Fruit fly (Drosophila melanogaster) whole organism, embryonic: ENCODE data around the gene Dredd.

Experiments used
- Asciz ChIP-seq: fragments of 200-800 bp; sonication (Bioruptor generic); optimal IDR thresholded peaks from 2 replicates; lab custom pipeline; 2017; ENCODE audit warnings: missing biosample characterization, mild to moderate bottlenecking, missing genetic modification characterization, missing genetic modification reagents
- Awh ChIP-seq: fragments of 200-800 bp; sonication (Bioruptor generic); IDR thresholded peaks from 2 replicates; pipeline ENCODE4, ENCODE4 v1.3.6; 2022; ENCODE audit warnings: missing biosample characterization, missing genetic modification characterization
- CG11085 ChIP-seq: fragments of 200-800 bp; sonication (Bioruptor generic); IDR thresholded peaks from 2 replicates; pipeline ENCODE4 v1.3.6; 2022; ENCODE audit warnings: missing biosample characterization, missing genetic modification characterization
- CG11723 ChIP-seq: fragments of 200-800 bp; sonication (Bioruptor generic); optimal IDR thresholded peaks from 2 replicates; lab custom pipeline; 2017; ENCODE audit warnings: missing biosample characterization, mild to moderate bottlenecking, missing genetic modification characterization
- CG12391 ChIP-seq: fragments of 200-800 bp; sonication (Bioruptor generic); optimal IDR thresholded peaks from 3 replicates; lab custom pipeline; 2018; ENCODE audit warnings: missing biosample characterization, mild to moderate bottlenecking, missing genetic modification characterization, moderate library complexity
- CG13123 ChIP-seq: fragments of 200-800 bp; sonication (Bioruptor generic); optimal IDR thresholded peaks from 2 replicates; lab custom pipeline; 2016; ENCODE audit warnings: missing biosample characterization, missing genetic modification characterization
- CG14667 ChIP-seq: fragments of 200-800 bp; sonication (Bioruptor generic); IDR thresholded peaks from 2 replicates; pipeline ENCODE4 v1.3.6; 2022; ENCODE audit warnings: missing biosample characterization, missing genetic modification characterization
- CG15479 ChIP-seq: fragments of 200-800 bp; sonication (Bioruptor generic); optimal IDR thresholded peaks from 3 replicates; lab custom pipeline; 2019; ENCODE audit warnings: missing biosample characterization, mild to moderate bottlenecking, missing genetic modification characterization, moderate library complexity
- CG15696 ChIP-seq: fragments of 200-800 bp; sonication (Bioruptor generic); optimal IDR thresholded peaks from 2 replicates; lab custom pipeline; 2019; ENCODE audit warnings: missing biosample characterization, mild to moderate bottlenecking, missing genetic modification characterization, moderate library complexity
- CG16863 ChIP-seq: fragments of 200-800 bp; sonication (Bioruptor generic); optimal IDR thresholded peaks from 3 replicates; lab custom pipeline; 2016; ENCODE audit warnings: missing biosample characterization, missing genetic modification characterization
- CG18619 ChIP-seq: fragments of 200-800 bp; sonication (Bioruptor generic); optimal IDR thresholded peaks from 3 replicates; lab custom pipeline; 2017; ENCODE audit warnings: missing biosample characterization, mild to moderate bottlenecking, missing genetic modification characterization
- CG2116 ChIP-seq: fragments of 200-800 bp; sonication (Bioruptor generic); optimal IDR thresholded peaks from 3 replicates; lab custom pipeline; 2018; ENCODE audit warnings: missing biosample characterization, mild to moderate bottlenecking, missing genetic modification characterization
- CG32532 ChIP-seq: fragments of 200-800 bp; sonication (Bioruptor generic); IDR thresholded peaks from 2 replicates; pipeline ENCODE4 v1.3.6; 2022; ENCODE audit warnings: missing biosample characterization, missing genetic modification characterization
- CG34224 ChIP-seq: fragments of 200-800 bp; sonication (Bioruptor generic); IDR thresholded peaks from 3 replicates; pipeline ENCODE4 v1.3.6; 2022; ENCODE audit warnings: missing biosample characterization, missing genetic modification characterization; ENCODE audit not compliant: partially characterized antibody
- CG4282 ChIP-seq: fragments of 200-800 bp; sonication (Bioruptor generic); optimal IDR thresholded peaks from 2 replicates; lab custom pipeline; 2016; ENCODE audit warnings: missing biosample characterization, missing genetic modification characterization
- CG4328 ChIP-seq: fragments of 200-800 bp; sonication (Bioruptor generic); optimal IDR thresholded peaks from 3 replicates; lab custom pipeline; 2017; ENCODE audit warnings: missing biosample characterization, missing genetic modification reagents, missing genetic modification characterization
- CG4617 ChIP-seq: fragments of 200-800 bp; sonication (Bioruptor generic); optimal IDR thresholded peaks from 3 replicates; lab custom pipeline; 2016; ENCODE audit warnings: missing biosample characterization, missing genetic modification characterization, borderline replicate concordance
- CG7745 ChIP-seq: fragments of 200-800 bp; sonication (Bioruptor generic); optimal IDR thresholded peaks from 2 replicates; lab custom pipeline; 2018; ENCODE audit warnings: missing biosample characterization, mild to moderate bottlenecking, missing genetic modification characterization, moderate library complexity
- CG9609 ChIP-seq: fragments of 200-800 bp; sonication (Bioruptor generic); optimal IDR thresholded peaks from 3 replicates; lab custom pipeline; 2016; ENCODE audit warnings: missing biosample characterization, missing genetic modification characterization
- CG9932 ChIP-seq: fragments of 200-800 bp; sonication (Bioruptor generic); IDR thresholded peaks from 2 replicates; pipeline ENCODE4 v1.3.6; 2022; ENCODE audit warnings: missing biosample characterization, missing genetic modification characterization
- Doc3 ChIP-seq: fragments of 200-800 bp; sonication (Bioruptor generic); IDR thresholded peaks from 3 replicates; pipeline ENCODE4 v1.3.6; 2022; ENCODE audit warnings: missing biosample characterization, missing genetic modification characterization; ENCODE audit not compliant: partially characterized antibody
- E2f1 ChIP-seq: fragments of 200-800 bp; sonication (Bioruptor generic); IDR thresholded peaks from 2 replicates; pipeline ENCODE4 v1.3.6; 2022; ENCODE audit warnings: missing biosample characterization, missing genetic modification characterization
- HHEX ChIP-seq: fragments of 200-800 bp; sonication (Bioruptor generic); optimal IDR thresholded peaks from 3 replicates; lab custom pipeline; 2017; ENCODE audit warnings: missing biosample characterization, mild to moderate bottlenecking, missing genetic modification characterization, missing genetic modification reagents
- HLH4C ChIP-seq: fragments of 200-800 bp; sonication (Bioruptor generic); IDR thresholded peaks from 3 replicates; pipeline ENCODE4 v1.3.6; 2022; ENCODE audit warnings: missing biosample characterization, missing genetic modification characterization; ENCODE audit not compliant: partially characterized antibody
- Hmx ChIP-seq: fragments of 200-800 bp; sonication (Bioruptor generic); optimal IDR thresholded peaks from 2 replicates; lab custom pipeline; 2016; ENCODE audit warnings: missing biosample characterization, missing genetic modification characterization
- MBD-R2 ChIP-seq: fragments of 200-800 bp; sonication (Bioruptor generic); IDR thresholded peaks from 2 replicates; pipeline ENCODE4 v1.3.6; 2022; ENCODE audit warnings: missing biosample characterization, missing genetic modification characterization
- MTF-1 ChIP-seq: fragments of 200-800 bp; sonication (Bioruptor generic); optimal IDR thresholded peaks from 2 replicates; lab custom pipeline; 2018; ENCODE audit warnings: missing biosample characterization, mild to moderate bottlenecking, missing genetic modification characterization, borderline replicate concordance
- Optix ChIP-seq: fragments of 200-800 bp; sonication (Bioruptor generic); IDR thresholded peaks from 3 replicates; pipeline ENCODE4 v1.3.6; 2022; ENCODE audit warnings: missing biosample characterization, missing genetic modification characterization
- Stat92E ChIP-seq, 3 experiments: fragments of >200 bp in 2 of 3; fragments of 200-800 bp in 1 of 3; sonication (Bioruptor generic) in 1 of 3; optimal IDR thresholded peaks; 2 replicates each; lab custom pipeline; 2017 to 2019; ENCODE audit warnings: missing biosample characterization in 3 of 3, missing genetic modification characterization in 3 of 3, mild to moderate bottlenecking in 1 of 3, moderate library complexity in 1 of 3
- Taf1 ChIP-seq: fragments of 200-800 bp; sonication (Bioruptor generic); IDR thresholded peaks from 2 replicates; pipeline ENCODE4 v1.3.6; 2022; ENCODE audit warnings: missing biosample characterization, missing genetic modification characterization
- aop ChIP-seq: fragments of 200-800 bp; sonication (Bioruptor generic); IDR thresholded peaks from 2 replicates; pipeline ENCODE4 v1.3.6; 2022; ENCODE audit warnings: missing biosample characterization, missing genetic modification characterization
- bsh ChIP-seq, 2 experiments: fragments of 200-800 bp; sonication (Bioruptor generic); optimal IDR thresholded peaks; 2 replicates each; lab custom pipeline; 2017 to 2018; ENCODE audit warnings: mild to moderate bottlenecking in 2 of 2, missing biosample characterization in 2 of 2, missing genetic modification characterization in 2 of 2, moderate library complexity in 1 of 2
- dimm ChIP-seq: fragments of 200-800 bp; sonication (Bioruptor generic); IDR thresholded peaks from 2 replicates; pipeline ENCODE4 v1.3.6; 2022; ENCODE audit warnings: missing biosample characterization, missing genetic modification characterization
- dpn ChIP-seq, 2 experiments: fragments of 200-800 bp; sonication (Bioruptor generic); optimal IDR thresholded peaks; 3 replicates each; lab custom pipeline; 2016; ENCODE audit warnings: missing biosample characterization in 2 of 2, missing genetic modification characterization in 2 of 2
- eyg ChIP-seq: fragments of 200-800 bp; sonication (Bioruptor generic); optimal IDR thresholded peaks from 3 replicates; lab custom pipeline; 2016; ENCODE audit warnings: missing biosample characterization, missing genetic modification characterization
- gem ChIP-seq: fragments of 200-800 bp; sonication (Bioruptor generic); optimal IDR thresholded peaks from 2 replicates; lab custom pipeline; 2019; ENCODE audit warnings: missing biosample characterization, mild to moderate bottlenecking, missing genetic modification characterization, moderate library complexity
- h ChIP-seq: fragments of >200 bp; optimal IDR thresholded peaks from 2 replicates; lab custom pipeline; 2017
- insv ChIP-seq, 2 experiments: fragments of 200-800 bp; sonication (Bioruptor generic); optimal IDR thresholded peaks; 3 replicates each; lab custom pipeline; 2016 to 2018; ENCODE audit warnings: missing biosample characterization in 2 of 2, missing genetic modification characterization in 2 of 2
- kay ChIP-seq: fragments of 200-800 bp; sonication (Bioruptor generic); optimal IDR thresholded peaks from 2 replicates; lab custom pipeline; 2016; ENCODE audit warnings: missing biosample characterization, missing genetic modification characterization
- knrl ChIP-seq: fragments of 200-800 bp; sonication (Bioruptor generic); IDR thresholded peaks from 3 replicates; pipeline ENCODE4 v1.3.6; 2022; ENCODE audit warnings: missing biosample characterization, missing genetic modification characterization; ENCODE audit not compliant: partially characterized antibody
- lilli ChIP-seq: fragments of 200-800 bp; sonication (Bioruptor generic); optimal IDR thresholded peaks from 3 replicates; lab custom pipeline; 2016; ENCODE audit warnings: missing biosample characterization, missing genetic modification characterization
- lov ChIP-seq, 2 experiments: fragments of 200-800 bp in 1 of 2; fragments of >200 bp in 1 of 2; sonication (Bioruptor generic) in 1 of 2; IDR thresholded peaks in 1 of 2; optimal IDR thresholded peaks in 1 of 2; 2 replicates in 1 of 2; 3 replicates in 1 of 2; pipeline versions ENCODE4 v1.3.6 to Lab custom; 2017 to 2022; ENCODE audit warnings: missing biosample characterization in 1 of 2, missing genetic modification characterization in 1 of 2
- nerfin-1 ChIP-seq: fragments of 200-800 bp; sonication (Bioruptor generic); optimal IDR thresholded peaks from 3 replicates; lab custom pipeline; 2019; ENCODE audit warnings: missing biosample characterization, mild to moderate bottlenecking, missing genetic modification characterization, moderate library complexity
- nom ChIP-seq: fragments of 200-800 bp; sonication (Bioruptor generic); optimal IDR thresholded peaks from 2 replicates; lab custom pipeline; 2017; ENCODE audit warnings: missing biosample characterization, missing genetic modification characterization, mild to moderate bottlenecking, moderate library complexity, missing genetic modification reagents
- repo ChIP-seq: fragments of 200-800 bp; sonication (Bioruptor generic); optimal IDR thresholded peaks from 2 replicates; lab custom pipeline; 2016; ENCODE audit warnings: missing biosample characterization, missing genetic modification characterization
- sens-2 ChIP-seq: fragments of 200-800 bp; sonication (Bioruptor generic); IDR thresholded peaks from 2 replicates; pipeline ENCODE4 v1.3.6; 2022; ENCODE audit warnings: missing biosample characterization, missing genetic modification characterization
- sisA ChIP-seq: fragments of 200-800 bp; sonication (Bioruptor generic); IDR thresholded peaks from 2 replicates; pipeline ENCODE4 v1.3.6; 2022; ENCODE audit warnings: missing biosample characterization, missing genetic modification characterization
- toy ChIP-seq: fragments of 200-800 bp; sonication (Bioruptor generic); IDR thresholded peaks from 2 replicates; pipeline ENCODE4 v1.3.6; 2022; ENCODE audit warnings: missing biosample characterization, missing genetic modification characterization
- trem ChIP-seq: fragments of 200-800 bp; optimal IDR thresholded peaks from 3 replicates; lab custom pipeline; 2019; ENCODE audit warnings: missing biosample characterization, mild to moderate bottlenecking, missing genetic modification characterization, moderate library complexity
- wor ChIP-seq: fragments of 200-800 bp; sonication (Bioruptor generic); IDR thresholded peaks from 2 replicates; pipeline ENCODE4 v1.3.6; 2022; ENCODE audit warnings: missing biosample characterization, missing genetic modification characterization

Gene Dredd

dm6 chrX:625157-625627, 10.2 kb downstream of the Dredd start, which contains the start of the genes CG13364 and Hinfp (continued):
- TF ChIP-seq CG34224 (GFP tag; lab: Robert Waterston, UW) (peak; percentile 79), repo (GFP tag; lab: Kevin White, UChicago) (no peak), CG12391 (tag; lab: Kevin White, UChicago) (peak; percentile 39), CG4282 (no peak), insv (GFP tag; optimal IDR thresholded peaks at IDR 0.05; lab: Kevin White, UChicago) (no peak), knrl (GFP tag; lab: Robert Waterston, UW) (peak; percentile 49; the same call in 2 of the 3 replicates), CG11085 (GFP tag; lab: Robert Waterston, UW) (no peak), CG15479 (GFP tag; lab: Kevin White, UChicago) (no peak), Taf1 (GFP tag; lab: Robert Waterston, UW) (no peak), CG2116 (peak; percentile 84), CG16863 (GFP tag; lab: Kevin White, UChicago) (no peak), Optix (GFP tag; lab: Robert Waterston, UW) (no peak), CG4617 (GFP tag; lab: Kevin White, UChicago) (no peak), E2f1 (GFP tag; lab: Robert Waterston, UW) (no peak), HLH4C (GFP tag; lab: Robert Waterston, UW) (peak; percentile 92), Awh (no peak), lilli (peak; percentile 4), gem (tag; lab: Kevin White, UChicago) (peak; percentile 19), HHEX (no peak), CG13123 (GFP tag; lab: Kevin White, UChicago) (no peak), lov (optimal IDR thresholded peaks at IDR 0.05; lab: Kevin White, UChicago) (no peak), lov (GFP tag; IDR thresholded peaks at IDR 0.05; lab: Robert Waterston, UW) (no peak), MTF-1 (GFP tag; lab: Kevin White, UChicago) (no peak), h (no peak), CG9609 (no peak), trem (tag; lab: Kevin White, UChicago) (peak; percentile 72), dimm (GFP tag; lab: Robert Waterston, UW) (no peak), Stat92E (GFP tag; optimal IDR thresholded peaks at IDR 0.05; lab: Kevin White, UChicago) (no peak), aop (GFP tag; lab: Robert Waterston, UW) (no peak), CG4328 (GFP tag; lab: Kevin White, UChicago) (no peak), CG18619 (GFP tag; lab: Kevin White, UChicago) (no peak), Doc3 (GFP tag; lab: Robert Waterston, UW) (peak; percentile 67; the same call in 2 of the 3 replicates), sens-2 (GFP tag; lab: Robert Waterston, UW) (no peak), wor (GFP tag; lab: Robert Waterston, UW) (no peak), CG15696 (tag; lab: Kevin White, UChicago) (no peak), CG14667 (GFP tag; lab: Robert Waterston, UW) (no peak), Hmx (GFP tag; lab: Kevin White, UChicago) (no peak), nom (GFP tag; lab: Kevin White, UChicago) (peak; percentile 31), toy (no peak), CG11723 (no peak), nerfin-1 (tag; lab: Kevin White, UChicago) (peak; percentile 10), Asciz (no peak), CG7745 (tag; lab: Kevin White, UChicago) (no peak), eyg (GFP tag; lab: Kevin White, UChicago) (no peak), kay (GFP tag; lab: Kevin White, UChicago) (no peak), MBD-R2 (peak; percentile 26; the same call in 1 of the 2 replicates), bsh (GFP tag; optimal IDR thresholded peaks at IDR 0.05; lab: Kevin White, UChicago) (no peak), CG32532 (GFP tag; lab: Robert Waterston, UW) (no peak), dpn (GFP tag; optimal IDR thresholded peaks at IDR 0.05; lab: Kevin White, UChicago) (no peak), CG9932 (no peak), sisA (GFP tag; lab: Robert Waterston, UW) (no peak)
